Worm (Caenorhabditis elegans) whole organism, L2 larva: ENCODE results near the gene cec-1.

Experiments
- C34F6.9 ChIP-seq: fragments of 150-350 bp; optimal IDR thresholded peaks from 2 replicates; lab custom pipeline; 2014; ENCODE audit warnings: missing biosample characterization, missing genetic modification characterization
- F13H6.1 ChIP-seq: sonication (generic microtip); optimal IDR thresholded peaks from 2 replicates; lab custom pipeline; 2016; ENCODE audit warnings: missing genetic modification characterization, missing compliant biosample characterization
- R02D3.7 ChIP-seq: fragments of 150-350 bp; optimal IDR thresholded peaks from 2 replicates; lab custom pipeline; 2014; ENCODE audit warnings: missing biosample characterization, missing genetic modification characterization
- alr-1 ChIP-seq: fragments of 150-350 bp; optimal IDR thresholded peaks from 2 replicates; lab custom pipeline; 2014; ENCODE audit warnings: missing biosample characterization, missing genetic modification characterization
- aly-2 ChIP-seq: fragments of 150-350 bp; optimal IDR thresholded peaks from 2 replicates; lab custom pipeline; 2014; ENCODE audit warnings: missing biosample characterization, missing genetic modification characterization
- ama-1 ChIP-seq: fragments of 150-350 bp; optimal IDR thresholded peaks from 2 replicates; lab custom pipeline; 2018; ENCODE audit warnings: inconsistent platforms
- blmp-1 ChIP-seq: sonication (generic microtip); optimal IDR thresholded peaks from 2 replicates; lab custom pipeline; 2017; ENCODE audit warnings: missing genetic modification characterization, mild to moderate bottlenecking, missing compliant biosample characterization, antibody characterized with exemption, moderate library complexity; ENCODE audit not compliant: insufficient read depth
- ceh-82 ChIP-seq: fragments of 150-350 bp; optimal IDR thresholded peaks from 2 replicates; lab custom pipeline; 2014; ENCODE audit warnings: missing biosample characterization, missing genetic modification characterization
- crh-2 ChIP-seq: sonication (generic microtip); optimal IDR thresholded peaks from 2 replicates; lab custom pipeline; 2017; ENCODE audit warnings: missing biosample characterization, missing genetic modification characterization
- elt-1 ChIP-seq: fragments of 150-350 bp; optimal IDR thresholded peaks from 2 replicates; lab custom pipeline; 2014; ENCODE audit warnings: missing biosample characterization, missing genetic modification characterization
- elt-3 ChIP-seq: sonication (generic microtip); optimal IDR thresholded peaks from 2 replicates; lab custom pipeline; 2017; ENCODE audit warnings: missing biosample characterization, missing genetic modification characterization
- fos-1 ChIP-seq: fragments of 150-350 bp; optimal IDR thresholded peaks from 2 replicates; lab custom pipeline; 2014; ENCODE audit warnings: missing biosample characterization, missing genetic modification characterization
- gmeb-1 ChIP-seq: fragments of 150-350 bp; optimal IDR thresholded peaks from 2 replicates; lab custom pipeline; 2014; ENCODE audit warnings: missing biosample characterization, missing genetic modification characterization
- lin-11 ChIP-seq: fragments of 150-350 bp; sonication (generic microtip); optimal IDR thresholded peaks from 2 replicates; lab custom pipeline; 2014; ENCODE audit warnings: missing biosample characterization, missing genetic modification characterization, inconsistent platforms, mixed read lengths
- lin-13 ChIP-seq: fragments of 150-350 bp; optimal IDR thresholded peaks from 2 replicates; lab custom pipeline; 2014; ENCODE audit warnings: missing biosample characterization, missing genetic modification reagents, missing genetic modification characterization
- lin-39 ChIP-seq: fragments of 150-350 bp; optimal IDR thresholded peaks from 2 replicates; lab custom pipeline; 2014; ENCODE audit warnings: missing biosample characterization, missing genetic modification reagents, missing genetic modification characterization
- lsy-2 ChIP-seq, 2 experiments: fragments of 150-350 bp in 1 of 2; sonication (generic microtip) in 1 of 2; optimal IDR thresholded peaks; 2 replicates each; lab custom pipeline; 2014 to 2017; ENCODE audit warnings: missing biosample characterization in 2 of 2, missing genetic modification characterization in 2 of 2
- mbf-1 ChIP-seq: sonication (generic microtip); optimal IDR thresholded peaks from 2 replicates; lab custom pipeline; 2017; ENCODE audit warnings: missing biosample characterization, missing genetic modification characterization
- nhr-10 ChIP-seq: sonication (generic microtip); optimal IDR thresholded peaks from 2 replicates; lab custom pipeline; 2017; ENCODE audit warnings: missing biosample characterization, missing genetic modification characterization
- nhr-11 ChIP-seq: fragments of 150-350 bp; optimal IDR thresholded peaks from 2 replicates; lab custom pipeline; 2014; ENCODE audit warnings: missing biosample characterization, missing genetic modification characterization
- nhr-12 ChIP-seq: fragments of 150-350 bp; optimal IDR thresholded peaks from 2 replicates; lab custom pipeline; 2014; ENCODE audit warnings: missing biosample characterization, missing genetic modification characterization
- nhr-129 ChIP-seq: fragments of 150-350 bp; optimal IDR thresholded peaks from 2 replicates; lab custom pipeline; 2014; ENCODE audit warnings: missing biosample characterization, missing genetic modification characterization
- nhr-237 ChIP-seq: fragments of 150-350 bp; optimal IDR thresholded peaks from 2 replicates; lab custom pipeline; 2014; ENCODE audit warnings: missing biosample characterization, missing genetic modification characterization
- nhr-25 ChIP-seq: fragments of 150-350 bp; sonication (generic microtip); optimal IDR thresholded peaks from 3 replicates; lab custom pipeline; 2014; ENCODE audit warnings: missing biosample characterization, missing genetic modification characterization
- nhr-6 ChIP-seq: fragments of 150-350 bp; optimal IDR thresholded peaks from 2 replicates; lab custom pipeline; 2014; ENCODE audit warnings: missing biosample characterization, missing genetic modification characterization
- peb-1 ChIP-seq: fragments of 150-350 bp; optimal IDR thresholded peaks from 2 replicates; lab custom pipeline; 2014; ENCODE audit warnings: missing biosample characterization, missing genetic modification characterization
- sem-4 ChIP-seq: fragments of 150-350 bp; optimal IDR thresholded peaks from 2 replicates; lab custom pipeline; 2014; ENCODE audit warnings: missing biosample characterization, missing genetic modification reagents, missing genetic modification characterization
- skn-1 ChIP-seq: sonication (generic microtip); optimal IDR thresholded peaks from 2 replicates; lab custom pipeline; 2017; ENCODE audit warnings: missing biosample characterization, missing genetic modification characterization
- sma-3 ChIP-seq: sonication (generic microtip); optimal IDR thresholded peaks from 2 replicates; lab custom pipeline; 2016; ENCODE audit warnings: missing genetic modification reagents, missing genetic modification characterization, missing compliant biosample characterization
- sma-9 ChIP-seq, 2 experiments: fragments of 150-350 bp in 1 of 2; sonication (generic microtip) in 1 of 2; optimal IDR thresholded peaks; 2 replicates each; lab custom pipeline; 2014 to 2016; ENCODE audit warnings: missing genetic modification characterization in 2 of 2, mild to moderate bottlenecking in 1 of 2, missing biosample characterization in 1 of 2, missing compliant biosample characterization in 1 of 2, missing genetic modification reagents in 1 of 2, moderate library complexity in 1 of 2
- snpc-4 ChIP-seq: fragments of 150-350 bp; optimal IDR thresholded peaks from 2 replicates; lab custom pipeline; 2014; ENCODE audit warnings: missing biosample characterization, missing genetic modification characterization
- unc-55 ChIP-seq: fragments of 150-350 bp; sonication (generic microtip); optimal IDR thresholded peaks from 3 replicates; lab custom pipeline; 2014; ENCODE audit warnings: missing biosample characterization, missing genetic modification reagents, missing genetic modification characterization
- unc-62 ChIP-seq: fragments of 150-350 bp; optimal IDR thresholded peaks from 2 replicates; lab custom pipeline; 2014; ENCODE audit warnings: missing biosample characterization, missing genetic modification reagents, missing genetic modification characterization
- zag-1 ChIP-seq: fragments of 150-350 bp; optimal IDR thresholded peaks from 2 replicates; lab custom pipeline; 2014; ENCODE audit warnings: missing biosample characterization, missing genetic modification characterization
- ztf-4 ChIP-seq: fragments of 150-350 bp; optimal IDR thresholded peaks from 2 replicates; lab custom pipeline; 2014; ENCODE audit warnings: missing biosample characterization, missing genetic modification characterization

Gene cec-1

DNA sequence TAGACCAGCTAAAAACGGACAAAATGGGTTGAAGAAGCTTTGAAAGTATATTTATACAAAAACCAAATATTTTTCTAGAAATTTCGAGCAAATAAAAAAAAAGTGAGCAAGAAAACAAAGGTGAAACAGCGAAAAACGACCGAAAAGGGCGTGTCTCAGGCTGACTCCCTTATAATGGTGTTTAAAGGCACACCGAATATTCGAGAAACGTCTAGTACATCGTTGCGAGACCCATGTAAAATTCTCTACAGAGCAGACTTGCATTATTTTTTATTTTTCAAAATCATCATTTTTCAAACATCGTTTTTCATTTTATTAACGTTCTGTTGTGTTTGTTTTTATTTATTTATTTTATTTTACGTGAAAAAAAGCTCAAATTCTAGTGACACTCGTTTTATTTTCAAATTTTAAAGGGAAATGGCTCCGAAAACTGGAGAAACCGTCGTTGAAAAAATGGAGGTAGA, 20.8 kb downstream of the cec-1 start, which contains the start of gene rpn-3 (continued):
- no peak for TF ChIP-seq nhr-11
- peak; percentile 98 for TF ChIP-seq fos-1 (tag; lab: Kevin White, UChicago)
- peak; percentile 97 for TF ChIP-seq sma-3 (GFP tag; lab: Kevin White, UChicago)
- no peak for TF ChIP-seq elt-1 (tag; lab: Kevin White, UChicago)
- peak; percentile 88 for TF ChIP-seq zag-1

DNA sequence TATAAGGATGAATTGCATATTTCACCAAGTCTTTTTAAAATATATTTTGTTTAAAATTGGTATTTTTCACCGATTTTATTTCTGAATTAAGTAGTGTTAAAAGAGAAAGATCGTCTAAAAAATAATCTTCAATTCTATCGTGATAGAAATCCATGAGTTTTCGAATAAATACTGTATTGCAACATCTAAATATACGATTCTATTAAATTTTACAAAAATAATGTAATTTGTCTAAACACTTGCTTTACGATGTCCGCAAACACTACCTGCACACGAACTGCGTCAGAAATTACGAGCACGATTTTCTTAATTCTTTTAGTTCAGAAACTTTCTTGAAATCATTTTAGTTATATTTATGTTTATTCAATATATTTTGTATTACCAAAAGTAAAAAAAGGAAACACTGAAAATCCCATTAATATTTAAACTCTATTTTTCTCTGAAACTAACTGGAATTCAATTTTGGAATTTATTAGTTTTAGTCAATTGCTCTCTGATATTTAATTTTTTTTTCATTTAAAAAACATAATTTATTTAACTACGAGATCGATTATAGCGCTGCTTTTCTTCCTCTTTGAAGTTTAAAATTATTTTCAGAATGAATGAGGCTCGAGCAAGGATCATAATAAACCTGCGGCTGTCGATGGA, 23.2 kb downstream of the cec-1 start, which contains the start of gene mrpl-32:
Gene mrpl-32 (plus strand): TSS at position 598 of the 648 bp plus-strand sequence.
- TF ChIP-seq gmeb-1 (no peak), blmp-1 (no peak), snpc-4 (no peak), sem-4 (peak; percentile 39), lin-13 (GFP tag; lab: Kevin White, UChicago) (peak; percentile 33), lsy-2 (tag; optimal IDR thresholded peaks at IDR 0.05; lab: Kevin White, UChicago) (peak in 1 of 2 experiments; percentile 67), alr-1 (tag; lab: Kevin White, UChicago) (no peak), nhr-237 (tag; lab: Kevin White, UChicago) (no peak), C34F6.9 (tag; lab: Kevin White, UChicago) (peak; percentile 39), nhr-10 (tag; lab: Kevin White, UChicago) (no peak), skn-1 (peak; percentile 53), crh-2 (tag; lab: Kevin White, UChicago) (peak; percentile 45), ama-1 (lab: Kevin White, UChicago) (peak; percentile 38), nhr-12 (tag; lab: Kevin White, UChicago) (peak; percentile 25), ztf-4 (peak; percentile 74)

DNA sequence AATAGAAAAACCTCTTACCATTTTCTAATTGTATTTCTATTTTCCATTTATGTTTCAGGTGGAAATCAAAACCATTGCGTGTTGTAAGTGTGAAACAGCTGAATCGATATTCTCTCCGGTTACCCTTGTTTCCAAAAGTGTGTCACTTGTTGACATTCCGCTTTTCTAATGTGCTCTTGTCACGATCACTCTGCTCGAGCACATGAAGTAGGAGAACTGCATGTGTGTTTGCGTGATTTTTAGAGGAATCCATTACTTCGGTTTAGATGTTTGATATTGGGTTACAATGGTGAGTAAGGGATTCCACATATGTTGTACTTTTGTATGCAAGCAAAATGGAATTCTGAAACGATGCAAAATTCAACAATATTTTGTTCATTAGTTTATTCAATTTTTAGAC, 24.4 kb downstream of the cec-1 start:
- TF ChIP-seq R02D3.7 (tag; lab: Kevin White, UChicago), result no peak
- TF ChIP-seq nhr-129 (tag; lab: Kevin White, UChicago), result peak; percentile 24
- peak; percentile 73 for TF ChIP-seq ama-1 (lab: Kevin White, UChicago)
- TF ChIP-seq gmeb-1, result no peak
- no peak for TF ChIP-seq blmp-1
- no peak for TF ChIP-seq nhr-25 (tag; lab: Kevin White, UChicago)
- no peak for TF ChIP-seq ceh-82 (tag; lab: Kevin White, UChicago)
- TF ChIP-seq nhr-10 (tag; lab: Kevin White, UChicago), result no peak
- no peak for TF ChIP-seq lin-39
- no peak for TF ChIP-seq elt-3 (tag; lab: Kevin White, UChicago)
- TF ChIP-seq zag-1, result no peak
- no peak for TF ChIP-seq unc-62 (GFP tag; lab: Kevin White, UChicago)

DNA sequence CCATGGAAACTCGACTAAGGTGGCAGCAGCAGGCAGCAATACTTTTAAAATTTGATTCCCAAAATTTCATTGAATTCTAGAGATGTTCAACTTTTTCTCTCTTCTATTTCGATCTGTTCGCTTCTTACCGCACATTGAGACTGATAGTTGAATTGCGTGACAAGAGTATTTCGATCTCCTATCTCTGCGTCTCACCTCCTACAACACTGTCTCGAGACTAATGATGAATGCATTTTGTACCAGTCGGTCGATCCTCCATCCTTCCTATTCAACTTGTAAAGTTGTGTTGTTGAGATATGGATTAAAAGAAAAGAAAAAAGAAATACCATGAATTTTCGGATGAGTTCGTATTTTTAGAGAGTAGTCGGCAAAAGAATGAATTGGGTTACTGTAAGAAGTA, 25.0 kb downstream of the cec-1 start:
- peak; percentile 8 for TF ChIP-seq unc-55 (GFP tag; lab: Kevin White, UChicago)
- no peak for TF ChIP-seq fos-1 (tag; lab: Kevin White, UChicago)

DNA sequence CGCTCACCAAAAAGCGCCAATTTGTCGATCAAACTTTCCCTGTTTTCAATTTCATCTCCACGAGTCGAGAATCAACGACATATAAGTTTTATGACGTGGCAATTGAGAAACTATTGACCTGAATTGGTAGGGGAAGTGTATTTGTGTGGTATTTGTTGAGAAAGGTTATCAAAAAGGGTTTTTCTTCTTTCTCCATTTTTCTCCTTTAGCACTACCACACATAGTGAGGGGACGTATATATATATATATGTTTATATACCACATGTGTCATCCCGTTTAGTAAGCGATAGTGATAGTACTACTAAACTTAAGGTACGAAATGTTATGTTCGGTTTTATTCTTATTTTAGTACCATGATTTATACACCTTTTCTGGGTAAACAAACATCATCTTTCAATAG, 31.5 kb downstream of the cec-1 start:
- no peak for TF ChIP-seq lin-13 (GFP tag; lab: Kevin White, UChicago)
- no peak for TF ChIP-seq lin-11 (tag; lab: Kevin White, UChicago)
- no peak for TF ChIP-seq skn-1
- no peak for TF ChIP-seq aly-2 (tag; lab: Kevin White, UChicago)
- no peak for TF ChIP-seq nhr-129 (tag; lab: Kevin White, UChicago)
- TF ChIP-seq F13H6.1 (tag; lab: Kevin White, UChicago), result no peak
- TF ChIP-seq peb-1 (tag; lab: Kevin White, UChicago), result no peak
- no peak for TF ChIP-seq nhr-11
- no peak for TF ChIP-seq sma-9 (GFP tag; optimal IDR thresholded peaks at IDR 0.05; lab: Kevin White, UChicago)
- TF ChIP-seq sma-9 (tag; optimal IDR thresholded peaks at IDR 0.05; lab: Kevin White, UChicago), result no peak
- no peak for TF ChIP-seq mbf-1
- no peak for TF ChIP-seq nhr-6
- no peak for TF ChIP-seq elt-1 (tag; lab: Kevin White, UChicago)
- TF ChIP-seq lin-39, result no peak
